Worm (Caenorhabditis elegans) whole organism, early embryonic: Measurements from ENCODE around the gene clec-73.

Source experiments
- ama-1 ChIP-seq: fragments of 150-350 bp; optimal IDR thresholded peaks from 2 replicates; lab custom pipeline; 2014
- ceh-36 ChIP-seq: sonication (generic microtip); optimal IDR thresholded peaks from 2 replicates; lab custom pipeline; 2016; ENCODE audit warnings: missing genetic modification characterization, inconsistent platforms, missing compliant biosample characterization
- ets-7 ChIP-seq: sonication (generic microtip); optimal IDR thresholded peaks from 2 replicates; lab custom pipeline; 2016; ENCODE audit warnings: missing genotype, missing genetic modification characterization, missing compliant biosample characterization
- flt-1 ChIP-seq: fragments of 200-800 bp; sonication (Bioruptor generic); IDR thresholded peaks from 2 replicates; pipeline ENCODE4 v1.3.6; 2022; ENCODE audit warnings: missing genetic modification characterization, missing compliant biosample characterization
- hmg-4 ChIP-seq: fragments of 200-800 bp; sonication (Bioruptor generic); optimal IDR thresholded peaks from 2 replicates; lab custom pipeline; 2018; ENCODE audit warnings: mild to moderate bottlenecking, missing genetic modification characterization, missing compliant biosample characterization
- hnd-1 ChIP-seq: sonication (generic microtip); optimal IDR thresholded peaks from 2 replicates; lab custom pipeline; 2016; ENCODE audit warnings: missing genetic modification characterization, missing compliant biosample characterization
- pes-1 ChIP-seq: fragments of 200-800 bp; sonication (Bioruptor generic); IDR thresholded peaks from 2 replicates; pipeline ENCODE4 v1.3.6; 2022; ENCODE audit warnings: missing genetic modification reagents, missing genetic modification characterization, missing compliant biosample characterization
- scrt-1 ChIP-seq: fragments of 200-800 bp; sonication (Bioruptor generic); IDR thresholded peaks from 2 replicates; pipeline ENCODE4 v1.3.6; 2022; ENCODE audit warnings: missing genetic modification characterization, missing compliant biosample characterization
- sea-1 ChIP-seq: fragments of 200-800 bp; sonication (Bioruptor generic); conservative IDR thresholded peaks from 2 replicates; pipeline ENCODE4 v1.3.6; 2022; ENCODE audit warnings: missing genetic modification characterization, missing compliant biosample characterization
- tra-4 ChIP-seq: sonication (generic microtip); optimal IDR thresholded peaks from 2 replicates; lab custom pipeline; 2017; ENCODE audit warnings: missing genetic modification characterization, missing compliant biosample characterization

DNA sequence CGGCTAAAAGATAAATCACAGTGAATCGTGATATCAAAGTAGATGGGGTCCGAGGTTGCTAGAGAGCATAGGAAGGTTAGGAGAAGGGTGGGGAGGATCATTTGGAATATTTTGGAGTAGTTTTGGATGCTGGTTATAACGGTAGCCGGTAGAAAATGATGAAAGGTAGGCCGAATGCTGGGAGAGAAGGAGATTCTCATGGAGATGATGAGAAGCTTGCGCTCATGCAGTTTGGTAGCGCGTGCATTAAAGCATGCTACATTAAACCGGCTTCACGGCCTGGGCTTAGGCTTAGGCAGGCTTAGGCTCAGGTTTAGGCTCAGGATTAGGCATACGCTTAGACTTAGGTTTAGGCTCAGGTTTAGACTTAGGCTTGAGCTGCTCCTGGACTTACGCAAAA, 38.3 kb upstream of the clec-73 start, which contains the start of gene F47C12.13:
- no peak for TF ChIP-seq ama-1 (lab: Kevin White, UChicago)
- no peak for TF ChIP-seq pes-1 (GFP tag; lab: Robert Waterston, UW)
- no peak for TF ChIP-seq tra-4 (tag; lab: Kevin White, UChicago)
- TF ChIP-seq ets-7 (tag; lab: Kevin White, UChicago), result no peak
- no peak for TF ChIP-seq hmg-4 (GFP tag; lab: Kevin White, UChicago)
- no peak for TF ChIP-seq scrt-1 (GFP tag; lab: Robert Waterston, UW)
- TF ChIP-seq ceh-36 (tag; lab: Kevin White, UChicago), result no peak
- TF ChIP-seq flt-1 (GFP tag; lab: Robert Waterston, UW), result no peak
- TF ChIP-seq hnd-1 (tag; lab: Kevin White, UChicago), result no peak
- no peak for TF ChIP-seq sea-1 (GFP tag; lab: Robert Waterston, UW)
